Fruit fly (Drosophila melanogaster) whole organism, embryonic: ENCODE measurements around the gene CG6051.

Experiments used
- Bgb ChIP-seq: fragments of 200-800 bp; sonication (Bioruptor generic); IDR thresholded peaks from 2 replicates; pipeline ENCODE4 v1.3.6; 2022; ENCODE audit warnings: missing biosample characterization, missing genetic modification characterization; ENCODE audit not compliant: partially characterized antibody
- CG10565 ChIP-seq: fragments of 200-800 bp; sonication (Bioruptor generic); optimal IDR thresholded peaks from 3 replicates; lab custom pipeline; 2016; ENCODE audit warnings: missing biosample characterization, mild to moderate bottlenecking, missing genetic modification characterization
- CG12299 ChIP-seq: fragments of 200-800 bp; sonication (Bioruptor generic); optimal IDR thresholded peaks from 2 replicates; lab custom pipeline; 2018; ENCODE audit warnings: missing biosample characterization, mild to moderate bottlenecking, missing genetic modification characterization
- CG1233 ChIP-seq: fragments of 200-800 bp; sonication (Bioruptor generic); optimal IDR thresholded peaks from 4 replicates; lab custom pipeline; 2018; ENCODE audit warnings: missing biosample characterization, mild to moderate bottlenecking, missing genetic modification characterization
- CG13287 ChIP-seq: fragments of 200-800 bp; sonication (Bioruptor generic); IDR thresholded peaks from 2 replicates; pipeline ENCODE4 v1.3.6; 2022; ENCODE audit warnings: missing biosample characterization, missing genetic modification characterization; ENCODE audit not compliant: partially characterized antibody
- CG16813 ChIP-seq: fragments of 200-800 bp; sonication (Bioruptor generic); IDR thresholded peaks from 3 replicates; pipeline ENCODE4 v1.3.6; 2022; ENCODE audit warnings: missing biosample characterization, missing genetic modification characterization; ENCODE audit not compliant: partially characterized antibody
- CG16815 ChIP-seq: fragments of 200-800 bp; sonication (Bioruptor generic); optimal IDR thresholded peaks from 3 replicates; lab custom pipeline; 2017; ENCODE audit warnings: missing biosample characterization, mild to moderate bottlenecking, missing genetic modification characterization
- CG1832 ChIP-seq: fragments of 200-800 bp; sonication (Bioruptor generic); optimal IDR thresholded peaks from 2 replicates; lab custom pipeline; 2017; ENCODE audit warnings: missing biosample characterization, mild to moderate bottlenecking, missing genetic modification characterization, inconsistent platforms
- CG2116 ChIP-seq: fragments of 200-800 bp; sonication (Bioruptor generic); optimal IDR thresholded peaks from 3 replicates; lab custom pipeline; 2018; ENCODE audit warnings: missing biosample characterization, mild to moderate bottlenecking, missing genetic modification characterization
- CG2129 ChIP-seq: fragments of 200-800 bp; sonication (Bioruptor generic); IDR thresholded peaks from 2 replicates; pipeline ENCODE4 v1.3.6; 2022; ENCODE audit warnings: missing biosample characterization, missing genetic modification characterization; ENCODE audit not compliant: partially characterized antibody
- CG31365 ChIP-seq: fragments of 200-800 bp; sonication (Bioruptor generic); optimal IDR thresholded peaks from 2 replicates; lab custom pipeline; 2018; ENCODE audit warnings: missing biosample characterization, mild to moderate bottlenecking, missing genetic modification characterization
- CG32532 ChIP-seq: fragments of 200-800 bp; sonication (Bioruptor generic); IDR thresholded peaks from 2 replicates; pipeline ENCODE4 v1.3.6; 2022; ENCODE audit warnings: missing biosample characterization, missing genetic modification characterization
- CG34422 ChIP-seq: fragments of 200-800 bp; sonication (Bioruptor generic); IDR thresholded peaks from 3 replicates; pipeline ENCODE4 v1.3.6; 2022; ENCODE audit warnings: missing biosample characterization, missing genetic modification characterization
- CG5953 ChIP-seq: fragments of 200-800 bp; sonication (Bioruptor generic); IDR thresholded peaks from 2 replicates; pipeline ENCODE4 v1.3.6; 2022; ENCODE audit warnings: missing biosample characterization, missing genetic modification characterization
- CG6175 ChIP-seq: fragments of 200-800 bp; sonication (Bioruptor generic); IDR thresholded peaks from 3 replicates; pipeline ENCODE4 v1.3.6; 2022; ENCODE audit warnings: missing biosample characterization, missing genetic modification characterization
- CG6683 ChIP-seq: fragments of 200-800 bp; sonication (Bioruptor generic); optimal IDR thresholded peaks from 2 replicates; lab custom pipeline; 2017; ENCODE audit warnings: missing biosample characterization, mild to moderate bottlenecking, missing genetic modification characterization, missing genetic modification reagents
- CG7556 ChIP-seq: fragments of 200-800 bp; sonication (Bioruptor generic); optimal IDR thresholded peaks from 2 replicates; lab custom pipeline; 2017; ENCODE audit warnings: missing biosample characterization, mild to moderate bottlenecking, missing genetic modification characterization
- CG9797 ChIP-seq: fragments of 200-800 bp; sonication (Bioruptor generic); optimal IDR thresholded peaks from 3 replicates; lab custom pipeline; 2018; ENCODE audit warnings: missing biosample characterization, mild to moderate bottlenecking, missing genetic modification characterization
- Chrac-16 ChIP-seq: fragments of 200-800 bp; sonication (Bioruptor generic); optimal IDR thresholded peaks from 3 replicates; lab custom pipeline; 2016; ENCODE audit warnings: missing biosample characterization, missing genetic modification characterization
- Dbx ChIP-seq: fragments of 200-800 bp; sonication (Bioruptor generic); IDR thresholded peaks from 3 replicates; pipeline ENCODE4 v1.3.6; 2022; ENCODE audit warnings: missing biosample characterization, missing genetic modification characterization
- Dp ChIP-seq: fragments of 200-800 bp; sonication (Bioruptor generic); optimal IDR thresholded peaks from 2 replicates; lab custom pipeline; 2018; ENCODE audit warnings: missing biosample characterization, mild to moderate bottlenecking, missing genetic modification characterization, moderate library complexity
- ERR ChIP-seq: fragments of 200-800 bp; sonication (Bioruptor generic); optimal IDR thresholded peaks from 2 replicates; lab custom pipeline; 2016; ENCODE audit warnings: missing biosample characterization, missing genetic modification characterization
- Elba2 ChIP-seq: fragments of 200-800 bp; sonication (Bioruptor generic); optimal IDR thresholded peaks from 3 replicates; lab custom pipeline; 2016; ENCODE audit warnings: missing biosample characterization, missing genetic modification characterization
- Fer1 ChIP-seq: fragments of 200-800 bp; sonication (Bioruptor generic); optimal IDR thresholded peaks from 2 replicates; lab custom pipeline; 2017; ENCODE audit warnings: missing biosample characterization, mild to moderate bottlenecking, missing genetic modification characterization
- Fer3 ChIP-seq: fragments of 200-800 bp; sonication (Bioruptor generic); optimal IDR thresholded peaks from 2 replicates; lab custom pipeline; 2018; ENCODE audit warnings: missing biosample characterization, mild to moderate bottlenecking, missing genetic modification characterization, moderate library complexity
- Hand ChIP-seq: fragments of 200-800 bp; sonication (Bioruptor generic); optimal IDR thresholded peaks from 2 replicates; lab custom pipeline; 2017; ENCODE audit warnings: mild to moderate bottlenecking, missing biosample characterization, missing genetic modification reagents, missing genetic modification characterization
- Hr3 ChIP-seq: fragments of 200-800 bp; sonication (Bioruptor generic); optimal IDR thresholded peaks from 3 replicates; lab custom pipeline; 2016; ENCODE audit warnings: missing biosample characterization, missing genetic modification characterization
- Hr78 ChIP-seq, 2 experiments: fragments of 200-800 bp in 1 of 2; fragments of >200 bp in 1 of 2; sonication (Bioruptor generic) in 1 of 2; optimal IDR thresholded peaks; 2 replicates each; lab custom pipeline; 2017 to 2019; ENCODE audit warnings: missing biosample characterization in 2 of 2, missing genetic modification characterization in 2 of 2, mild to moderate bottlenecking in 1 of 2, moderate library complexity in 1 of 2
- Myb ChIP-seq: fragments of 200-800 bp; sonication (Bioruptor generic); optimal IDR thresholded peaks from 2 replicates; lab custom pipeline; 2016; ENCODE audit warnings: missing biosample characterization, missing genetic modification characterization
- Scr ChIP-seq: fragments of 200-800 bp; sonication (Bioruptor generic); IDR thresholded peaks from 2 replicates; pipeline ENCODE4 v1.3.6; 2022; ENCODE audit warnings: missing biosample characterization, missing genetic modification characterization; ENCODE audit not compliant: partially characterized antibody
- Sry-δ ChIP-seq: fragments of 200-800 bp; sonication (Bioruptor generic); optimal IDR thresholded peaks from 2 replicates; lab custom pipeline; 2016; ENCODE audit warnings: missing biosample characterization, missing genetic modification characterization
- ase ChIP-seq: fragments of 200-800 bp; sonication (Bioruptor generic); IDR thresholded peaks from 3 replicates; pipeline ENCODE4 v1.3.6; 2022; ENCODE audit warnings: missing biosample characterization, missing genetic modification characterization
- ato ChIP-seq: fragments of 200-800 bp; sonication (Bioruptor generic); IDR thresholded peaks from 2 replicates; pipeline ENCODE4 v1.3.6; 2022; ENCODE audit warnings: missing biosample characterization, missing genetic modification characterization; ENCODE audit not compliant: partially characterized antibody
- bowl ChIP-seq: fragments of 200-800 bp; sonication (Bioruptor generic); IDR thresholded peaks from 2 replicates; pipeline ENCODE4 v1.3.6; 2022; ENCODE audit warnings: missing biosample characterization, missing genetic modification characterization
- cg ChIP-seq: fragments of 200-800 bp; sonication (Bioruptor generic); optimal IDR thresholded peaks from 3 replicates; lab custom pipeline; 2019; ENCODE audit warnings: missing biosample characterization, mild to moderate bottlenecking, missing genetic modification characterization, moderate library complexity
- dimm ChIP-seq: fragments of 200-800 bp; sonication (Bioruptor generic); IDR thresholded peaks from 2 replicates; pipeline ENCODE4 v1.3.6; 2022; ENCODE audit warnings: missing biosample characterization, missing genetic modification characterization
- gfzf ChIP-seq: fragments of 200-800 bp; sonication (Bioruptor generic); optimal IDR thresholded peaks from 2 replicates; lab custom pipeline; 2016; ENCODE audit warnings: missing biosample characterization, mild to moderate bottlenecking, missing genetic modification characterization, moderate library complexity
- grn ChIP-seq: fragments of 200-800 bp; sonication (Bioruptor generic); optimal IDR thresholded peaks from 3 replicates; lab custom pipeline; 2017; ENCODE audit warnings: missing biosample characterization, missing genetic modification characterization
- gsb-n ChIP-seq: fragments of 200-800 bp; sonication (Bioruptor generic); optimal IDR thresholded peaks from 3 replicates; lab custom pipeline; 2018; ENCODE audit warnings: missing biosample characterization, mild to moderate bottlenecking, missing genetic modification characterization
- hb ChIP-seq: fragments of 200-800 bp; sonication (Bioruptor generic); IDR thresholded peaks from 3 replicates; pipeline ENCODE4 v1.3.6; 2022; ENCODE audit warnings: missing biosample characterization, missing genetic modification characterization; ENCODE audit not compliant: partially characterized antibody
- maf-S ChIP-seq: fragments of 200-800 bp; sonication (Bioruptor generic); optimal IDR thresholded peaks from 2 replicates; lab custom pipeline; 2016; ENCODE audit warnings: missing biosample characterization, missing genetic modification characterization
- mld ChIP-seq: fragments of 200-800 bp; sonication (Bioruptor generic); IDR thresholded peaks from 3 replicates; pipeline ENCODE4 v1.3.6; 2022; ENCODE audit warnings: missing biosample characterization, missing genetic modification characterization; ENCODE audit not compliant: partially characterized antibody
- nerfin-2 ChIP-seq: fragments of 200-800 bp; sonication (Bioruptor generic); IDR thresholded peaks from 2 replicates; pipeline ENCODE4 v1.3.6; 2022; ENCODE audit warnings: missing biosample characterization, missing genetic modification characterization; ENCODE audit not compliant: partially characterized antibody
- pan ChIP-seq, 4 experiments: fragments of >200 bp in 3 of 4; fragments of 200-800 bp in 1 of 4; sonication (Bioruptor generic) in 1 of 4; optimal IDR thresholded peaks in 3 of 4; IDR thresholded peaks in 1 of 4; 2 replicates each; pipeline versions ENCODE4 v1.3.6 to Lab custom; 2017 to 2022; ENCODE audit warnings: missing biosample characterization in 2 of 4, missing genetic modification characterization in 2 of 4, mixed read lengths in 1 of 4
- row ChIP-seq: fragments of 200-800 bp; sonication (Bioruptor generic); IDR thresholded peaks from 3 replicates; pipeline ENCODE4 v1.3.6; 2022; ENCODE audit warnings: missing biosample characterization, missing genetic modification characterization
- sd ChIP-seq: fragments of 200-800 bp; sonication (Bioruptor generic); optimal IDR thresholded peaks from 3 replicates; lab custom pipeline; 2018; ENCODE audit warnings: missing biosample characterization, mild to moderate bottlenecking, missing genetic modification characterization, moderate library complexity
- trem ChIP-seq: fragments of 200-800 bp; optimal IDR thresholded peaks from 3 replicates; lab custom pipeline; 2019; ENCODE audit warnings: missing biosample characterization, mild to moderate bottlenecking, missing genetic modification characterization, moderate library complexity
- zf30C ChIP-seq: fragments of 200-800 bp; sonication (Bioruptor generic); optimal IDR thresholded peaks from 3 replicates; lab custom pipeline; 2018; ENCODE audit warnings: missing biosample characterization, mild to moderate bottlenecking, missing genetic modification characterization

The CG6051 gene

DNA sequence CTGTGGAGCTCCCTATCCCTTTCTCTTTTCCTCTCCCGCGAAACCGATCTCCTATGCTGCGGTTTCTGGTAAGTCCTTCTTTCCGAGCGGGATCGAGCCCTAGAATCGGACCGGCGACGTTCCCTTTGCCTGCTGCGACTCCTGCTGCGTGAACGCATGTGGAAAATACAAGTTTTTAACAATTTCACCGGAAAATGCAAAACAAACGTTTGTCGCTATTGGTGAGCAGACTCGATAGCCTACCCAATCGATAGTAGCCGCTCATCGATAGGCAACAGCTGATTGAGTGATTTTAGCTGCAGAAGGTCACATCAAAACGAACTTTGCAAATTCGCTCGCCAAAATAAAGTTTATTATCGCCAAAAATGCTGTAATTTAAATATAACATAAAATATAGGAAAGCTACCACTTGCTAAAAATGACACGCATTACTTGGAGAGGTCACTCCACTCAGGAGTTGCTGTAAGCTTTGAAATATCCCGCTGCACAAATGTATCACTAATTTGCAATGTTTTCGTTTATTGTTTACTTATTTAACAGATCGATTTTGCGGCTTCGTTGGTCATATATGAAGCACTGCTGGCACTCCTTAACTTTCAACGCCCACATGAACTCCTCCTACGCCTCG, 34.3 kb downstream of the CG6051 start, which contains the start of the genes CG6066 and CG5880 (continued):
- TF ChIP-seq Chrac-16 (GFP tag; lab: Kevin White, UChicago), result no peak
- TF ChIP-seq Hr78 (GFP tag; optimal IDR thresholded peaks at IDR 0.05; lab: Kevin White, UChicago), result peak in 1 of 2 experiments; percentile 21
- peak; percentile 71 for TF ChIP-seq nerfin-2 (GFP tag; lab: Robert Waterston, UW)
- TF ChIP-seq CG2129, result peak; percentile 63; the same call in 1 of the 2 replicates
- no peak for TF ChIP-seq CG10565 (GFP tag; lab: Kevin White, UChicago)
- peak; percentile 83 for TF ChIP-seq ato
- no peak for TF ChIP-seq CG1233
- peak; percentile 84; the same call in 1 of the 3 replicates for TF ChIP-seq CG34422 (GFP tag; lab: Robert Waterston, UW)
- no peak for TF ChIP-seq bowl (GFP tag; lab: Robert Waterston, UW)
- peak; percentile 29 for TF ChIP-seq Myb
- peak; percentile 80 for TF ChIP-seq CG9797
- no peak for TF ChIP-seq CG31365
- TF ChIP-seq CG32532 (GFP tag; lab: Robert Waterston, UW), result no peak
- no peak for TF ChIP-seq CG6683 (GFP tag; lab: Kevin White, UChicago)
- no peak for TF ChIP-seq maf-S (GFP tag; lab: Kevin White, UChicago)
- TF ChIP-seq trem, result peak; percentile 37
- TF ChIP-seq CG2116, result peak; percentile 41
- no peak for TF ChIP-seq gsb-n (tag; lab: Kevin White, UChicago)
- no peak for TF ChIP-seq Dbx (GFP tag; lab: Robert Waterston, UW)
- TF ChIP-seq pan (optimal IDR thresholded peaks at IDR 0.05; lab: Kevin White, UChicago), result no peak
- no peak for TF ChIP-seq pan (GFP tag; optimal IDR thresholded peaks at IDR 0.05 in 1 of 2, IDR thresholded peaks at IDR 0.05 in 1 of 2)
- TF ChIP-seq gfzf, result peak; percentile 47
- TF ChIP-seq CG13287 (GFP tag; lab: Robert Waterston, UW), result peak; percentile 91
- peak; percentile 86 for TF ChIP-seq Scr (GFP tag; lab: Robert Waterston, UW)
- TF ChIP-seq Elba2, result no peak
- no peak for TF ChIP-seq zf30C (GFP tag; lab: Kevin White, UChicago)
- TF ChIP-seq dimm, result no peak
- 0 out of 3 replicates have a peak, but pooled peaks have one; percentile 7 for TF ChIP-seq row (GFP tag; lab: Robert Waterston, UW)
- TF ChIP-seq CG16815 (GFP tag; lab: Kevin White, UChicago), result no peak
- TF ChIP-seq CG6175 (GFP tag; lab: Robert Waterston, UW), result no peak
- TF ChIP-seq mld (GFP tag; lab: Robert Waterston, UW), result peak; percentile 61; the same call in 1 of the 3 replicates
- no peak for TF ChIP-seq Hand (GFP tag; lab: Kevin White, UChicago)
- TF ChIP-seq Dp (GFP tag; lab: Kevin White, UChicago), result peak; percentile 32
- TF ChIP-seq Sry-δ (GFP tag; lab: Kevin White, UChicago), result peak; percentile 84
- no peak for TF ChIP-seq Hr3 (GFP tag; lab: Kevin White, UChicago)
- peak; percentile 60 for TF ChIP-seq CG1832 (GFP tag; lab: Kevin White, UChicago)
- TF ChIP-seq CG16813 (GFP tag; lab: Robert Waterston, UW), result peak; percentile 82
- TF ChIP-seq CG12299, result no peak
- no peak for TF ChIP-seq ERR (GFP tag; lab: Kevin White, UChicago)
- TF ChIP-seq grn (GFP tag; lab: Kevin White, UChicago), result no peak
- TF ChIP-seq Fer3 (tag; lab: Kevin White, UChicago), result no peak
- no peak for TF ChIP-seq Fer1 (GFP tag; lab: Kevin White, UChicago)
- TF ChIP-seq Bgb (GFP tag; lab: Robert Waterston, UW), result peak; percentile 85
- no peak for TF ChIP-seq cg (GFP tag; lab: Kevin White, UChicago)
- TF ChIP-seq sd (tag; lab: Kevin White, UChicago), result no peak
- TF ChIP-seq ase (GFP tag; lab: Robert Waterston, UW), result no peak
- TF ChIP-seq CG5953 (GFP tag; lab: Robert Waterston, UW), result no peak
- no peak for TF ChIP-seq CG7556 (GFP tag; lab: Kevin White, UChicago)
- peak; percentile 74; the same call in 1 of the 3 replicates for TF ChIP-seq hb (GFP tag; lab: Robert Waterston, UW)
